Worm (Caenorhabditis elegans) whole organism, L4 larva: Measurements from ENCODE around the gene rsd-2.

ENCODE experiments used
- aha-1 ChIP-seq: fragments of 150-350 bp; peaks from one replicate; lab custom pipeline; 2014; ENCODE audit warnings: missing biosample characterization, missing genetic modification characterization
- ceh-32 ChIP-seq: sonication (generic microtip); optimal IDR thresholded peaks from 2 replicates; lab custom pipeline; 2016; ENCODE audit warnings: mild to moderate bottlenecking, missing genetic modification characterization, missing compliant biosample characterization; ENCODE audit not compliant: poor library complexity
- ceh-44 ChIP-seq: fragments of 200-800 bp; sonication (Bioruptor generic); IDR thresholded peaks from 2 replicates; pipeline ENCODE4 v1.3.6; 2022; ENCODE audit warnings: missing genetic modification reagents, missing genetic modification characterization, missing compliant biosample characterization
- dpl-1 ChIP-seq: fragments of 150-350 bp; optimal IDR thresholded peaks from 2 replicates; lab custom pipeline; 2014; ENCODE audit warnings: missing biosample characterization, missing genetic modification reagents, missing genetic modification characterization
- jun-1 ChIP-seq: fragments of 150-350 bp; optimal IDR thresholded peaks from 2 replicates; lab custom pipeline; 2014; ENCODE audit warnings: missing biosample characterization, missing genetic modification reagents, missing genetic modification characterization
- pha-4 ChIP-seq, 2 experiments: fragments of 150-350 bp in 1 of 2; fragments of 200-800 bp in 1 of 2; sonication (Bioruptor generic) in 1 of 2; IDR thresholded peaks in 1 of 2; optimal IDR thresholded peaks in 1 of 2; 2 replicates each; pipeline versions ENCODE4 v1.3.6 to Lab custom; 2014 to 2022; ENCODE audit warnings: missing genetic modification characterization in 2 of 2, missing genetic modification reagents in 2 of 2, missing biosample characterization in 1 of 2, missing compliant biosample characterization in 1 of 2
- spr-1 ChIP-seq: sonication (generic microtip); optimal IDR thresholded peaks from 2 replicates; lab custom pipeline; 2016; ENCODE audit warnings: mild to moderate bottlenecking, missing genetic modification characterization, missing compliant biosample characterization
- zag-1 ChIP-seq: fragments of 150-350 bp; optimal IDR thresholded peaks from 2 replicates; lab custom pipeline; 2014; ENCODE audit warnings: missing biosample characterization, missing genetic modification characterization

DNA sequence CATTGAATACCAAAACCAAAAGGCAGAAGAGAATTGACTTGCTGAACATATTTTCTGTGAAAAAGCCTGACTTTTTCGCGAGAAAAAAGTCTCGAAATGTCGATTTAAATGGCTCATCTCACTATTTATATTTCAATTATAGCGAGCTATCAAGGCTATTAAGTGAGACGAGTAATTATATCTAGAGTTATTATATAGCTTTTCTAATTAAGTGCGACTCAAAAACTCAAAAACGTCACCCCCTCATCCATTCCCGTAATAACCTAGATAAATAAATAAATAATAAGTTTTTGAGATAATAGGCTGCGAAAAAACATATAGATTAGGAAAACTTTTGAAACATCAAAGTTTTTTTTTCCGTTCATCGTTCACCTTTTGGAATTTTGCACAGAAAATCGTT lies 34.4 kb downstream of the rsd-2 start, which contains the start of gene nlp-17:
- TF ChIP-seq spr-1 (tag; lab: Kevin White, UChicago) (no peak), dpl-1 (GFP tag; lab: Kevin White, UChicago) (no peak), ceh-32 (tag; lab: Kevin White, UChicago) (no peak), pha-4 (GFP tag; IDR thresholded peaks at IDR 0.05; lab: Robert Waterston, UW) (no peak), pha-4 (tag; optimal IDR thresholded peaks at IDR 0.05; lab: Kevin White, UChicago) (no peak), zag-1 (tag; lab: Kevin White, UChicago) (no peak), aha-1 (tag; lab: Kevin White, UChicago) (no peak), jun-1 (tag; lab: Kevin White, UChicago) (no peak), ceh-44 (GFP tag; lab: Robert Waterston, UW) (no peak)
